Worm (Caenorhabditis elegans) whole organism, L1 larva: ENCODE measurements around the gene sri-20.
A peak's percentile ranks its signal among the peaks of the same experiment; 100 is the strongest.

ENCODE experiments used
- C16A3.4 ChIP-seq: fragments of 150-350 bp; optimal IDR thresholded peaks from 2 replicates; lab custom pipeline; 2014; ENCODE audit warnings: missing biosample characterization, missing genetic modification characterization
- C34B4.2 ChIP-seq: sonication (generic microtip); optimal IDR thresholded peaks from 2 replicates; lab custom pipeline; 2017; ENCODE audit warnings: mild to moderate bottlenecking, missing genetic modification characterization, missing compliant biosample characterization
- Y116A8C.19 ChIP-seq: sonication (generic microtip); optimal IDR thresholded peaks from 2 replicates; lab custom pipeline; 2016; ENCODE audit warnings: missing compliant biosample characterization, missing genetic modification characterization, borderline replicate concordance
- aha-1 ChIP-seq: fragments of 150-350 bp; optimal IDR thresholded peaks from 2 replicates; lab custom pipeline; 2014; ENCODE audit warnings: missing biosample characterization, missing genetic modification characterization
- ceh-63 ChIP-seq: fragments of 200-800 bp; sonication (Bioruptor generic); optimal IDR thresholded peaks from 2 replicates; lab custom pipeline; 2018; ENCODE audit warnings: mild to moderate bottlenecking, missing genetic modification characterization, missing compliant biosample characterization
- ceh-82 ChIP-seq, 3 experiments: fragments of 150-350 bp in 1 of 3; sonication (generic microtip) in 2 of 3; optimal IDR thresholded peaks; 2 replicates each; lab custom pipeline; 2014 to 2017; ENCODE audit warnings: missing biosample characterization in 3 of 3, missing genetic modification characterization in 3 of 3
- ces-1 ChIP-seq: fragments of 150-350 bp; optimal IDR thresholded peaks from 2 replicates; lab custom pipeline; 2014; ENCODE audit warnings: missing biosample characterization, missing genetic modification reagents, missing genetic modification characterization
- dpl-1 ChIP-seq, 3 experiments: fragments of 150-350 bp in 2 of 3; sonication (generic microtip) in 1 of 3; optimal IDR thresholded peaks; 2 replicates each; lab custom pipeline; 2014 to 2017; ENCODE audit warnings: missing biosample characterization in 3 of 3, missing genetic modification characterization in 3 of 3, missing genetic modification reagents in 3 of 3
- efl-3 ChIP-seq: fragments of 200-800 bp; sonication (Bioruptor generic); optimal IDR thresholded peaks from 2 replicates; lab custom pipeline; 2018; ENCODE audit warnings: mild to moderate bottlenecking, missing genetic modification characterization, missing compliant biosample characterization
- ets-5 ChIP-seq: fragments of 200-800 bp; sonication (Bioruptor generic); IDR thresholded peaks from 2 replicates; pipeline ENCODE4 v1.3.6; 2022; ENCODE audit warnings: missing genetic modification characterization, missing compliant biosample characterization
- fkh-4 ChIP-seq: sonication (generic microtip); optimal IDR thresholded peaks from 2 replicates; lab custom pipeline; 2016; ENCODE audit warnings: missing compliant biosample characterization, missing genetic modification characterization, borderline replicate concordance
- fkh-8 ChIP-seq: sonication (generic microtip); optimal IDR thresholded peaks from 2 replicates; lab custom pipeline; 2016; ENCODE audit warnings: mild to moderate bottlenecking, missing genetic modification characterization, missing compliant biosample characterization
- hlh-17 ChIP-seq: fragments of 200-800 bp; sonication (Bioruptor generic); optimal IDR thresholded peaks from 2 replicates; lab custom pipeline; 2018; ENCODE audit warnings: missing genetic modification characterization, mild to moderate bottlenecking, missing compliant biosample characterization, moderate library complexity, borderline replicate concordance
- hlh-4 ChIP-seq: sonication (generic microtip); optimal IDR thresholded peaks from 2 replicates; lab custom pipeline; 2016; ENCODE audit warnings: mild to moderate bottlenecking, missing genetic modification characterization, missing compliant biosample characterization
- jun-1 ChIP-seq: fragments of 150-350 bp; optimal IDR thresholded peaks from 2 replicates; lab custom pipeline; 2014; ENCODE audit warnings: missing biosample characterization, missing genetic modification reagents, missing genetic modification characterization
- lin-14 ChIP-seq: fragments of 200-800 bp; sonication (Bioruptor generic); optimal IDR thresholded peaks from 2 replicates; lab custom pipeline; 2018; ENCODE audit warnings: mild to moderate bottlenecking, missing genetic modification characterization, moderate library complexity, missing compliant biosample characterization
- lir-3 ChIP-seq: sonication (generic microtip); optimal IDR thresholded peaks from 2 replicates; lab custom pipeline; 2016; ENCODE audit warnings: mild to moderate bottlenecking, missing genetic modification characterization, moderate library complexity, missing compliant biosample characterization; ENCODE audit not compliant: poor library complexity
- lsy-2 ChIP-seq, 2 experiments: fragments of 150-350 bp; optimal IDR thresholded peaks; 2 replicates each; lab custom pipeline; 2014; ENCODE audit warnings: missing biosample characterization in 2 of 2, missing genetic modification characterization in 2 of 2
- mab-9 ChIP-seq: fragments of 200-800 bp; sonication (Bioruptor generic); IDR thresholded peaks from 2 replicates; pipeline ENCODE4 v1.3.6; 2022; ENCODE audit warnings: missing genetic modification reagents, missing genetic modification characterization, missing compliant biosample characterization
- mdl-1 ChIP-seq, 2 experiments: fragments of 150-350 bp; optimal IDR thresholded peaks; 2 replicates each; lab custom pipeline; 2014 to 2017; ENCODE audit warnings: missing biosample characterization in 2 of 2, missing genetic modification characterization in 2 of 2, inconsistent platforms in 1 of 2
- mef-2 ChIP-seq: fragments of 150-350 bp; optimal IDR thresholded peaks from 2 replicates; lab custom pipeline; 2014; ENCODE audit warnings: missing biosample characterization, missing genetic modification characterization
- nhr-12 ChIP-seq: sonication (generic microtip); optimal IDR thresholded peaks from 2 replicates; lab custom pipeline; 2017; ENCODE audit warnings: missing biosample characterization, missing genetic modification characterization
- nhr-19 ChIP-seq: fragments of 200-800 bp; sonication (Bioruptor generic); conservative IDR thresholded peaks from 2 replicates; pipeline ENCODE4 v1.3.6; 2022; ENCODE audit warnings: missing genetic modification characterization, missing compliant biosample characterization
- nhr-237 ChIP-seq: fragments of 150-350 bp; optimal IDR thresholded peaks from 2 replicates; lab custom pipeline; 2014; ENCODE audit warnings: missing biosample characterization, missing genetic modification characterization
- nhr-28 ChIP-seq: fragments of 150-350 bp; optimal IDR thresholded peaks from 2 replicates; lab custom pipeline; 2014; ENCODE audit warnings: missing biosample characterization, missing genetic modification characterization
- nhr-47 ChIP-seq: sonication (generic microtip); optimal IDR thresholded peaks from 2 replicates; lab custom pipeline; 2016; ENCODE audit warnings: mild to moderate bottlenecking, missing genetic modification characterization, moderate library complexity, missing compliant biosample characterization
- nhr-77 ChIP-seq: fragments of 150-350 bp; optimal IDR thresholded peaks from 2 replicates; lab custom pipeline; 2014; ENCODE audit warnings: missing biosample characterization, missing genetic modification characterization
- pax-3 ChIP-seq: fragments of 200-800 bp; sonication (Bioruptor generic); optimal IDR thresholded peaks from 2 replicates; lab custom pipeline; 2018; ENCODE audit warnings: mild to moderate bottlenecking, missing genetic modification characterization, moderate library complexity, missing compliant biosample characterization
- rnt-1 ChIP-seq: sonication (generic microtip); optimal IDR thresholded peaks from 2 replicates; lab custom pipeline; 2016; ENCODE audit warnings: mild to moderate bottlenecking, missing genetic modification characterization, moderate library complexity, missing compliant biosample characterization
- swsn-7 ChIP-seq: sonication (generic microtip); optimal IDR thresholded peaks from 2 replicates; lab custom pipeline; 2016; ENCODE audit warnings: missing genetic modification characterization, missing compliant biosample characterization
- tbx-2 ChIP-seq: sonication (generic microtip); optimal IDR thresholded peaks from 2 replicates; lab custom pipeline; 2016; ENCODE audit warnings: missing genetic modification characterization, missing compliant biosample characterization
- tlp-1 ChIP-seq: fragments of 150-350 bp; optimal IDR thresholded peaks from 2 replicates; lab custom pipeline; 2014; ENCODE audit warnings: missing biosample characterization, missing genetic modification characterization
- unc-130 ChIP-seq: fragments of 150-350 bp; optimal IDR thresholded peaks from 2 replicates; lab custom pipeline; 2017; ENCODE audit warnings: missing biosample characterization, missing genetic modification characterization, inconsistent platforms
- unc-62 ChIP-seq: fragments of 150-350 bp; optimal IDR thresholded peaks from 2 replicates; lab custom pipeline; 2014; ENCODE audit warnings: missing biosample characterization, missing genetic modification reagents, missing genetic modification characterization
- vab-15 ChIP-seq: sonication (generic microtip); optimal IDR thresholded peaks from 2 replicates; lab custom pipeline; 2017; ENCODE audit warnings: missing genotype, mild to moderate bottlenecking, missing genetic modification characterization, missing compliant biosample characterization
- xbp-1 ChIP-seq: sonication (generic microtip); optimal IDR thresholded peaks from 2 replicates; lab custom pipeline; 2016; ENCODE audit warnings: missing genetic modification characterization, missing compliant biosample characterization
- zag-1 ChIP-seq: fragments of 150-350 bp; optimal IDR thresholded peaks from 2 replicates; lab custom pipeline; 2014; ENCODE audit warnings: missing biosample characterization, missing genetic modification characterization
- ztf-11 ChIP-seq, 2 experiments: sonication (generic microtip); optimal IDR thresholded peaks; 2 replicates each; lab custom pipeline; 2016 to 2017; ENCODE audit warnings: missing genetic modification characterization in 2 of 2, missing biosample characterization in 1 of 2, missing compliant biosample characterization in 1 of 2

Gene sri-20

DNA sequence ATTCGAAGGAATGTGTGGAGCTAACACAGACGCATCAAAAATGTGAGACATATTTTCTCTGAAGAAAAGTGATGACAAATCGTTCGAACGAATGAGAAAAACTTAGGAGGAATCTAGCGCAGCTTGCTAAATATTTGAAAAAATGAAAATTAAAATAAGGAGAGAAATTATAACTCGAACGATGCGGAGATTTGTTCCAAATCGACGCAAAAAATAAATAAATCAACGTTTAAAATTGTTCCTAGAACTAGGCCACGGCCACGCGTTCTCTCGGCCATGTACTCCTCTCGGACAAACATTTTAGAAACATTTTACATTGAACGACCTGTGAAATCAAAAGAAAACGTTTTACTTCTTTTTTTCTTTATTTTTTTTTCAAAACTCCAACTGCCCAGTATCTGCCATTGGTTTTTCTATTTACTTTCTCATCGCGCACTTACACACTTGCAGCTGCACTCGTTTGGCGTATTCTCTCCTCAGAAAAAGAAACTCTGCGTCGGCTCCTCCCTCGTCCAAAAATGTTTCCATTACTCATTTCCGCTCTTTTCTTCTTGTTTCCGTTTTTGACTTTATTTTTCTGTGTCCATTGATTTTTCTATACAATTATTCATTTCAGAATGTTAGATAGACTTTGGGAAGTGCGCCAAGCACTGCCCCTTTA lies 48.1 kb upstream of the sri-20 start, which contains the start of the genes gna-1 and B0024.13 (continued):
- TF ChIP-seq lsy-2 (tag; optimal IDR thresholded peaks at IDR 0.05; lab: Kevin White, UChicago) = peak; percentile 54 to 64
- TF ChIP-seq swsn-7 = peak; percentile 79
- no peak for TF ChIP-seq mef-2 (tag; lab: Kevin White, UChicago)
- TF ChIP-seq Y116A8C.19 (tag; lab: Kevin White, UChicago) = peak; percentile 12
- TF ChIP-seq fkh-4 (tag; lab: Kevin White, UChicago) = peak; percentile 87
- peak; percentile 81 for TF ChIP-seq nhr-47 (tag; lab: Kevin White, UChicago)
- peak; percentile 72 for TF ChIP-seq nhr-19 (GFP tag; lab: Robert Waterston, UW)
- peak; percentile 69 for TF ChIP-seq fkh-8
- TF ChIP-seq ceh-82 (tag; optimal IDR thresholded peaks at IDR 0.05; lab: Kevin White, UChicago) = peak; percentile 19 to 68 (median 38)
- peak; percentile 33 for TF ChIP-seq C16A3.4

DNA sequence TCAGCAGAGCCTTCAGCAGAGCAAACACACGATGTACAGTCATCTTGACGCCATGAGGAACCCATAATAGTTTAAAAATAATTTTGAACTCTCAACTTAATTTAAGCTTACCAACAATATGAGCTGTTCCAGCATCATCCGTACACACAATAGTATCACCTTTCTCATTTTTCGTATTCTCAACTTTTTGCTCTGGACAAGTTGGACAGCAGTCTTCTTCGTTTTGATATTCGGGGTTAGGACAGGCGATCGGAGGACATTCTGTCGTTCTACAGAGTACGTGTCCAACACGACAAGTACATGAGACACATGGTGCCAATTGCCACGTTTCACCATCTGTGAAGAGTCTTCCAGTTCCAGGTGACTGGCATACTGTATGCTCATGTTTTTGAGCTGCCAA lies 44.8 kb upstream of the sri-20 start:
- no peak for TF ChIP-seq hlh-17 (GFP tag; lab: Kevin White, UChicago)
- TF ChIP-seq pax-3 (tag; lab: Kevin White, UChicago) = no peak
- no peak for TF ChIP-seq unc-62 (GFP tag; lab: Kevin White, UChicago)
- TF ChIP-seq ces-1 (GFP tag; lab: Kevin White, UChicago) = no peak
- no peak for TF ChIP-seq nhr-12
- no peak for TF ChIP-seq tlp-1
- no peak for TF ChIP-seq vab-15 (tag; lab: Kevin White, UChicago)
- TF ChIP-seq rnt-1 (tag; lab: Kevin White, UChicago) = no peak
- TF ChIP-seq dpl-1 (GFP tag; optimal IDR thresholded peaks at IDR 0.05; lab: Kevin White, UChicago) = no peak
- no peak for TF ChIP-seq aha-1 (tag; lab: Kevin White, UChicago)
- TF ChIP-seq mab-9 (GFP tag; lab: Robert Waterston, UW) = no peak
- TF ChIP-seq lir-3 (tag; lab: Kevin White, UChicago) = no peak
- TF ChIP-seq jun-1 = no peak
- no peak for TF ChIP-seq C16A3.4
- no peak for TF ChIP-seq C34B4.2
- TF ChIP-seq nhr-77 = no peak
- TF ChIP-seq ets-5 = no peak
- TF ChIP-seq nhr-237 (tag; lab: Kevin White, UChicago) = no peak

DNA sequence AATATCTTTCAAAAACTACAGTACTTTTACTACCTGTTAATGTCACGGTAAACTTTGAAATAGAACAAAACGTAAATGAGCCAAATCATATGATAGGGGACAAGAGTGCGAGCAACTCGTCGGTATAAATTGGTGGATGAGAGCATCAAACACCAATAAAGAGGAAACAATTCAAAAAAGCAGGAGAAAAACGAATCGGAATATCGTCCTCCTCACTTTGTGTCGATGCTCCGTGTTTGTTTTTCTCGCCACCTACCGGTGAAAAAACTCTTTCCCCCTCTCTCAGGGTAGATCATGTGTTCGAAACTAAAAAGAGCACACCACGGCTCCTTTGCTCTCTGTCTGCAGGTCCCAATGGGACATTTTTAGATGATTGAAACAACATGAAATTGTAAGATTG lies 40.3 kb upstream of the sri-20 start:
- TF ChIP-seq ztf-11 (tag; optimal IDR thresholded peaks at IDR 0.05; lab: Kevin White, UChicago) (no peak), tbx-2 (peak; percentile 15), mdl-1 (tag; optimal IDR thresholded peaks at IDR 0.05; lab: Kevin White, UChicago) (no peak), lin-14 (GFP tag; lab: Kevin White, UChicago) (peak; percentile 16)

DNA sequence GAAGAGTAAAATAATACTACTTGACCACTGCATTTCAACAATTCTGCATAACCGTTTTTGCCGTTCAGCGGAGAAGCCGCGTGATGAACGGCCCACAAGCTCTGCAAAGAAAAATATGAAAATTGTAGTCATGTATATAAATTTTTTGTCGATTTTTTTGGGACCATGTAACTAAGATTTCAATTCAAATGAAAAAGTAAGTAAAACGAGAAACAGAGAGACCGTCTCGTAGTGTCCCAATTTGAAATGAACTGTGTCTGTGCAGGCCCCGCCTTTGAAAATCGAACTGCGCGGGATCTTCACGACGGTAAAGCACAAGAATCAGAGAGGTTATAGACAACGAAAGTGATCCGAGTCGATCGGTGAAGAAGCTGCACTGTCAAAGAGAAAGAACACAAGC lies 36.3 kb upstream of the sri-20 start, which contains the start of gene crm-1:
Gene crm-1, minus strand, starts transcription at position 101 of the 400 bp plus-strand sequence.
- TF ChIP-seq unc-62 (GFP tag; lab: Kevin White, UChicago) = no peak
- TF ChIP-seq unc-130 (tag; lab: Kevin White, UChicago) = no peak
- TF ChIP-seq zag-1 (tag; lab: Kevin White, UChicago) = no peak
- no peak for TF ChIP-seq xbp-1 (tag; lab: Kevin White, UChicago)
- no peak for TF ChIP-seq hlh-4
- TF ChIP-seq nhr-28 (tag; lab: Kevin White, UChicago) = no peak
- TF ChIP-seq nhr-77 = peak; percentile 9
- TF ChIP-seq ceh-63 = no peak
- TF ChIP-seq aha-1 (tag; lab: Kevin White, UChicago) = no peak
- no peak for TF ChIP-seq efl-3 (GFP tag; lab: Kevin White, UChicago)
- TF ChIP-seq lsy-2 (tag; optimal IDR thresholded peaks at IDR 0.05; lab: Kevin White, UChicago) = no peak
- no peak for TF ChIP-seq mab-9 (GFP tag; lab: Robert Waterston, UW)
- TF ChIP-seq lin-14 (GFP tag; lab: Kevin White, UChicago) = peak; percentile 1
- TF ChIP-seq tbx-2 = peak; percentile 15
